Worm (Caenorhabditis elegans): Measurements from ENCODE around the gene F07C6.2.
A peak's percentile ranks its signal among the peaks of the same experiment; 100 is the strongest.

Gene F07C6.2

ce11 chrIV:12811554-12811953, 20.6 kb downstream of the F07C6.2 start:
- no peak for TF ChIP-seq unc-39 (tag; optimal IDR thresholded peaks at IDR 0.05)
- peak; percentile 39 for TF ChIP-seq nhr-2 (tag; optimal IDR thresholded peaks at IDR 0.05)

- TF ChIP-seq unc-62 (GFP tag; optimal IDR thresholded peaks at IDR 0.05) (no peak), cnd-1 (tag; optimal IDR thresholded peaks at IDR 0.05) (peak; percentile 9), zip-8 (tag; optimal IDR thresholded peaks at IDR 0.05) (peak; percentile 0), ces-1 (GFP tag; optimal IDR thresholded peaks at IDR 0.05) (peak; percentile 45), nhr-2 (tag; optimal IDR thresholded peaks at IDR 0.05) (peak; percentile 91)
Measured at ce11 chrIV:12813822-12814221, 22.9 kb downstream of the F07C6.2 start.

- no peak for TF ChIP-seq sptf-1 (tag; optimal IDR thresholded peaks at IDR 0.05)
- TF ChIP-seq ham-2 (GFP tag; optimal IDR thresholded peaks at IDR 0.05) = peak; percentile 66
- peak; percentile 18 for TF ChIP-seq unc-62 (GFP tag; optimal IDR thresholded peaks at IDR 0.05)
- peak; percentile 51 for TF ChIP-seq elt-1 (tag; optimal IDR thresholded peaks at IDR 0.05; ENCODE audit: borderline replicate concordance, insufficient read depth)
Measured at ce11 chrIV:12816636-12817035, 25.7 kb downstream of the F07C6.2 start.

ce11 chrIV:12817539-12817938, 26.6 kb downstream of the F07C6.2 start:
- TF ChIP-seq ceh-83 (GFP tag; optimal IDR thresholded peaks at IDR 0.05) (no peak), nhr-76 (tag; optimal IDR thresholded peaks at IDR 0.05) (no peak), nhr-237 (tag; optimal IDR thresholded peaks at IDR 0.05) (no peak), ham-2 (GFP tag; optimal IDR thresholded peaks at IDR 0.05) (no peak), drap-1 (GFP tag; optimal IDR thresholded peaks at IDR 0.05) (no peak), hlh-1 (tag; optimal IDR thresholded peaks at IDR 0.05) (no peak), sptf-1 (tag; optimal IDR thresholded peaks at IDR 0.05) (no peak), tbx-8 (GFP tag; optimal IDR thresholded peaks at IDR 0.05) (no peak), zip-8 (tag; optimal IDR thresholded peaks at IDR 0.05) (no peak), M03D4.4 (tag; optimal IDR thresholded peaks at IDR 0.05) (no peak), ceh-43 (GFP tag; optimal IDR thresholded peaks at IDR 0.05) (no peak), mab-5 (tag; optimal IDR thresholded peaks at IDR 0.05) (no peak), lin-32 (GFP tag; optimal IDR thresholded peaks at IDR 0.05) (no peak), cnd-1 (tag; optimal IDR thresholded peaks at IDR 0.05) (no peak), unc-62 (GFP tag; optimal IDR thresholded peaks at IDR 0.05) (no peak)

ce11 chrIV:12825304-12825703, 34.3 kb downstream of the F07C6.2 start, which contains the start of gene M02B1.4:
Gene M02B1.4 (minus strand): TSS chrIV:12825312.
- TF ChIP-seq M03D4.4 (tag; optimal IDR thresholded peaks at IDR 0.05) (no peak), flh-1 (GFP tag; optimal IDR thresholded peaks at IDR 0.05) (no peak), drap-1 (GFP tag; optimal IDR thresholded peaks at IDR 0.05) (no peak), unc-39 (tag; optimal IDR thresholded peaks at IDR 0.05) (no peak), unc-62 (GFP tag; optimal IDR thresholded peaks at IDR 0.05) (no peak), lsy-2 (tag; optimal IDR thresholded peaks at IDR 0.05) (no peak), lin-13 (tag; optimal IDR thresholded peaks at IDR 0.05) (no peak), zip-8 (tag; optimal IDR thresholded peaks at IDR 0.05) (no peak), ces-1 (GFP tag; optimal IDR thresholded peaks at IDR 0.05) (no peak), cnd-1 (tag; optimal IDR thresholded peaks at IDR 0.05) (no peak), mep-1 (tag; optimal IDR thresholded peaks at IDR 0.05) (no peak), sem-2 (GFP tag; optimal IDR thresholded peaks at IDR 0.05) (no peak), ham-2 (GFP tag; optimal IDR thresholded peaks at IDR 0.05) (no peak), bed-3 (GFP tag; optimal IDR thresholded peaks at IDR 0.05) (no peak), ceh-39 (tag; optimal IDR thresholded peaks at IDR 0.05) (no peak), nhr-2 (tag; optimal IDR thresholded peaks at IDR 0.05) (no peak), mls-2 (tag; optimal IDR thresholded peaks at IDR 0.05) (no peak)

ce11 chrIV:12830829-12831392, 39.9 kb downstream of the F07C6.2 start:
- TF ChIP-seq elt-1 (tag; optimal IDR thresholded peaks at IDR 0.05; ENCODE audit: borderline replicate concordance, insufficient read depth) = no peak
- peak; percentile 56 for TF ChIP-seq hlh-1 (tag; optimal IDR thresholded peaks at IDR 0.05)
- peak; percentile 21 for TF ChIP-seq ces-1 (GFP tag; optimal IDR thresholded peaks at IDR 0.05)
